Worm (Caenorhabditis elegans): Measurements from ENCODE around the gene ttc-39B.

The ttc-39B gene

DNA sequence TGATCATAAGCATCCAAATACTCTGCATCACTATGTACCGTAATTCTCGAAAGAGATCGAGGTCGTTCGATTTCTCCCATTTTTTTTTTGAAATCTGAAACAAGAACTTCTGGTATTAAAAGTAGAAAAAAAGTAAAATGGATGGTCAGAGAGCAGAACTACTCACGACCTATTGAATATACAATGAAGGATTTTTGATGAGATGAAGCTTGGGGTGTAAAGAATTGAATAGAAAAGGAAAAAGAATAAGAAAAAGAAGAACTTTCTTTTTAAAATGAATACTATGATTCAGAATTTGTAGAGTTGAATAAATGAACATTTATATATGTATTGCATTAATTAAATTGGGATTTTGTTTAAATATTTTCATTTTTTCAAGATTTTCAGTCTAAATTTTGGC, at the start of gene ttc-39B:
Gene ttc-39B, minus strand, starts transcription at position 101 of the 400 bp plus-strand sequence.
- TF ChIP-seq dve-1 (tag; optimal IDR thresholded peaks at IDR 0.05), result no peak
- no peak for TF ChIP-seq hlh-8 (tag; optimal IDR thresholded peaks at IDR 0.05)
- TF ChIP-seq C08G9.2 (tag; optimal IDR thresholded peaks at IDR 0.05), result no peak
- TF ChIP-seq pros-1 (tag; optimal IDR thresholded peaks at IDR 0.05), result no peak
- TF ChIP-seq ceh-6 (GFP tag; optimal IDR thresholded peaks at IDR 0.05), result no peak
- no peak for TF ChIP-seq sdc-2 (tag; optimal IDR thresholded peaks at IDR 0.05)
- TF ChIP-seq T23F11.4 (GFP tag; optimal IDR thresholded peaks at IDR 0.05), result no peak
- no peak for TF ChIP-seq unc-42 (tag; optimal IDR thresholded peaks at IDR 0.05)

DNA sequence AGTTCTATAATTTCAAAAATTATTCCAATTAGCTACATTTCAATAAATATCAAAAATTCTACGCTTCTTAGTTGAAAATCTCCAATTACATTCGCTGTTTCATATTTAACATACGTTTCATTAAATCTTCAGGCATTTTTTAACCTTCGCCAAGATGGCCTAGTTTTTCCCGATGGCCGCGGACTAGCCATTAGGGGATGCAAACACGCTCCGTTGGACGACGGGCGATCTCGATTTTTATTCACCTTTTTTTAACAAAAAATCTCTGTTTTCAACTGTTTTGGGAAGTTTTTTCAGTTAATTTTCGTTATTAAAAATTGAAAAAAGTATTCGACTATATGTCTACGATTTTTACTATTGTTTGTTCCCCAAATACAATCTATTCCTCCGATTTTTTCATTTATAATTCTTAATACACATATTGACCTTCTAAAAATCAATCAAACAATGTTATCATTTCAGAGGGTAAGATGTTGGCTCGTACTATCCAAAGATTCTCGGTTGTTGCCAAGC, 49.5 kb upstream of the ttc-39B start, which contains the start of gene F58F12.1:
Gene F58F12.1, plus strand, starts transcription at position 463 of the 513 bp plus-strand sequence.
- TF ChIP-seq K02D7.2 (tag; optimal IDR thresholded peaks at IDR 0.05), result no peak
- no peak for TF ChIP-seq pha-4 (tag; optimal IDR thresholded peaks at IDR 0.05)
- peak; percentile 35 for TF ChIP-seq fkh-6 (tag; optimal IDR thresholded peaks at IDR 0.05)
- TF ChIP-seq syd-9 (tag; optimal IDR thresholded peaks at IDR 0.05), result no peak
- TF ChIP-seq unc-86 (tag; optimal IDR thresholded peaks at IDR 0.05), result peak; percentile 14
- peak; percentile 12 for TF ChIP-seq gmeb-2 (tag; optimal IDR thresholded peaks at IDR 0.05)
- TF ChIP-seq T23F11.4 (GFP tag; optimal IDR thresholded peaks at IDR 0.05), result no peak
- TF ChIP-seq lim-6 (tag; optimal IDR thresholded peaks at IDR 0.05), result no peak
- no peak for TF ChIP-seq hlh-6 (tag; optimal IDR thresholded peaks at IDR 0.05)
- peak; percentile 56 for TF ChIP-seq ref-2 (tag; optimal IDR thresholded peaks at IDR 0.05)
- peak; percentile 26 for TF ChIP-seq nfya-1 (tag; optimal IDR thresholded peaks at IDR 0.05)
- no peak for TF ChIP-seq elt-4 (tag; optimal IDR thresholded peaks at IDR 0.05)
- no peak for TF ChIP-seq sox-2 (GFP tag; IDR thresholded peaks at IDR 0.05)
- TF ChIP-seq ceh-14 (tag; optimal IDR thresholded peaks at IDR 0.05), result peak; percentile 61
- TF ChIP-seq ceh-45 (GFP tag; IDR thresholded peaks at IDR 0.05), result no peak
- peak; percentile 71 for TF ChIP-seq hlh-8 (tag; optimal IDR thresholded peaks at IDR 0.05)
- TF ChIP-seq pqm-1 (tag; optimal IDR thresholded peaks at IDR 0.05), result peak; percentile 14
- TF ChIP-seq ceh-2 (tag; optimal IDR thresholded peaks at IDR 0.05), result peak; percentile 88
- TF ChIP-seq F13H6.1 (tag; optimal IDR thresholded peaks at IDR 0.05), result peak; percentile 38
- TF ChIP-seq ceh-48 (tag; optimal IDR thresholded peaks at IDR 0.05), result no peak
- no peak for TF ChIP-seq ttx-3 (tag; optimal IDR thresholded peaks at IDR 0.05)
- TF ChIP-seq C08G9.2 (tag; optimal IDR thresholded peaks at IDR 0.05), result peak; percentile 83
- TF ChIP-seq tbx-2 (tag; optimal IDR thresholded peaks at IDR 0.05), result peak; percentile 88
- peak; percentile 93 for TF ChIP-seq ceh-31 (tag; optimal IDR thresholded peaks at IDR 0.05)
- TF ChIP-seq che-1 (tag; optimal IDR thresholded peaks at IDR 0.05), result no peak
- TF ChIP-seq pax-1 (tag; optimal IDR thresholded peaks at IDR 0.05), result no peak
- peak; percentile 59 for TF ChIP-seq fax-1 (tag; optimal IDR thresholded peaks at IDR 0.05)
- no peak for TF ChIP-seq unc-42 (tag; optimal IDR thresholded peaks at IDR 0.05)
- TF ChIP-seq hlh-30 (tag; optimal IDR thresholded peaks at IDR 0.05; ENCODE audit: insufficient read depth), result no peak
- TF ChIP-seq elt-2 (tag; optimal IDR thresholded peaks at IDR 0.05), result peak; percentile 48
- TF ChIP-seq ets-4 (tag; optimal IDR thresholded peaks at IDR 0.05), result peak; percentile 82
- TF ChIP-seq rnt-1 (tag; optimal IDR thresholded peaks at IDR 0.05), result peak; percentile 57
- peak; percentile 44 for TF ChIP-seq zip-5 (tag; optimal IDR thresholded peaks at IDR 0.05)
- TF ChIP-seq dmd-4 (tag; optimal IDR thresholded peaks at IDR 0.05; ENCODE audit: borderline replicate concordance), result peak; percentile 28
- no peak for TF ChIP-seq unc-3 (GFP tag; conservative IDR thresholded peaks at IDR 0.05)
- TF ChIP-seq unc-3 (tag; optimal IDR thresholded peaks at IDR 0.05), result no peak
- TF ChIP-seq ceh-34 (tag; optimal IDR thresholded peaks at IDR 0.05), result peak; percentile 31
- TF ChIP-seq tbx-7 (tag; optimal IDR thresholded peaks at IDR 0.05), result peak; percentile 74
- no peak for TF ChIP-seq ztf-16 (tag; optimal IDR thresholded peaks at IDR 0.05)
- TF ChIP-seq fkh-10 (GFP tag; optimal IDR thresholded peaks at IDR 0.05), result no peak
- TF ChIP-seq pat-9 (tag; optimal IDR thresholded peaks at IDR 0.05), result no peak
- TF ChIP-seq ceh-18 (tag; optimal IDR thresholded peaks at IDR 0.05), result peak; percentile 19
- no peak for TF ChIP-seq ceh-30 (tag; optimal IDR thresholded peaks at IDR 0.05)
